Worm (Caenorhabditis elegans) whole organism, mixed stage, embryonic: ENCODE results near the gene Y41E3.8.
"Not testable (repeated sequence)": the region's sequence is repeated elsewhere in the genome, so short reads cannot be mapped to it uniquely, and the experiment has no call there.

Experiments
- M03D4.4 ChIP-seq: sonication (generic microtip); optimal IDR thresholded peaks from 2 replicates; lab custom pipeline; 2017; ENCODE audit warnings: mild to moderate bottlenecking, missing genetic modification characterization, missing compliant biosample characterization
- bed-3 ChIP-seq: fragments of 200-800 bp; sonication (Bioruptor generic); optimal IDR thresholded peaks from 3 replicates; lab custom pipeline; 2018; ENCODE audit warnings: mild to moderate bottlenecking, missing genetic modification characterization, moderate library complexity, missing compliant biosample characterization
- blmp-1 ChIP-seq: fragments of 150-350 bp; optimal IDR thresholded peaks from 2 replicates; lab custom pipeline; 2014; ENCODE audit warnings: missing biosample characterization, missing genetic modification characterization
- ceh-39 ChIP-seq: fragments of 150-350 bp; optimal IDR thresholded peaks from 2 replicates; lab custom pipeline; 2014; ENCODE audit warnings: missing biosample characterization, missing genetic modification characterization
- ceh-43 ChIP-seq: fragments of 200-800 bp; sonication (Bioruptor generic); optimal IDR thresholded peaks from 2 replicates; lab custom pipeline; 2018; ENCODE audit warnings: mild to moderate bottlenecking, missing genetic modification characterization, moderate library complexity, missing compliant biosample characterization
- ceh-83 ChIP-seq: fragments of 200-800 bp; sonication (Bioruptor generic); optimal IDR thresholded peaks from 2 replicates; lab custom pipeline; 2018; ENCODE audit warnings: mild to moderate bottlenecking, missing genetic modification characterization, missing compliant biosample characterization
- ces-1 ChIP-seq: fragments of 150-350 bp; optimal IDR thresholded peaks from 2 replicates; lab custom pipeline; 2014; ENCODE audit warnings: missing biosample characterization, missing genetic modification reagents, missing genetic modification characterization
- cnd-1 ChIP-seq: fragments of 200-800 bp; sonication (Bioruptor generic); optimal IDR thresholded peaks from 2 replicates; lab custom pipeline; 2018; ENCODE audit warnings: mild to moderate bottlenecking, missing genetic modification characterization, missing compliant biosample characterization
- drap-1 ChIP-seq: fragments of 200-800 bp; sonication (Bioruptor generic); optimal IDR thresholded peaks from 3 replicates; lab custom pipeline; 2018; ENCODE audit warnings: mild to moderate bottlenecking, missing genetic modification characterization, missing compliant biosample characterization
- elt-1 ChIP-seq: sonication (generic microtip); optimal IDR thresholded peaks from 2 replicates; lab custom pipeline; 2017; ENCODE audit warnings: missing genetic modification characterization, mild to moderate bottlenecking, missing compliant biosample characterization, antibody characterized with exemption, moderate library complexity, borderline replicate concordance; ENCODE audit not compliant: insufficient read depth
- elt-3 ChIP-seq: fragments of 150-350 bp; optimal IDR thresholded peaks from 2 replicates; lab custom pipeline; 2014; ENCODE audit warnings: missing biosample characterization, missing genetic modification characterization
- flh-1 ChIP-seq: fragments of 200-800 bp; sonication (Bioruptor generic); optimal IDR thresholded peaks from 2 replicates; lab custom pipeline; 2018; ENCODE audit warnings: mild to moderate bottlenecking, missing genetic modification characterization, moderate library complexity, missing compliant biosample characterization
- ham-2 ChIP-seq: fragments of 200-800 bp; sonication (Bioruptor generic); optimal IDR thresholded peaks from 2 replicates; lab custom pipeline; 2018; ENCODE audit warnings: mild to moderate bottlenecking, missing genetic modification characterization, missing compliant biosample characterization
- hlh-1 ChIP-seq: fragments of 150-350 bp; optimal IDR thresholded peaks from 2 replicates; lab custom pipeline; 2014; ENCODE audit warnings: missing biosample characterization, missing genetic modification reagents, missing genetic modification characterization
- lin-32 ChIP-seq: fragments of 200-800 bp; sonication (Bioruptor generic); optimal IDR thresholded peaks from 2 replicates; lab custom pipeline; 2018; ENCODE audit warnings: mild to moderate bottlenecking, missing genetic modification characterization, missing compliant biosample characterization
- mab-5 ChIP-seq: fragments of 150-350 bp; optimal IDR thresholded peaks from 2 replicates; lab custom pipeline; 2014; ENCODE audit warnings: missing biosample characterization, missing genetic modification characterization
- mep-1 ChIP-seq: fragments of 150-350 bp; optimal IDR thresholded peaks from 2 replicates; lab custom pipeline; 2017; ENCODE audit warnings: missing biosample characterization, missing genetic modification reagents, missing genetic modification characterization, inconsistent platforms
- nhr-2 ChIP-seq: fragments of 150-350 bp; optimal IDR thresholded peaks from 2 replicates; lab custom pipeline; 2014; ENCODE audit warnings: missing biosample characterization, missing genetic modification characterization
- nhr-237 ChIP-seq: fragments of 150-350 bp; optimal IDR thresholded peaks from 2 replicates; lab custom pipeline; 2014; ENCODE audit warnings: missing biosample characterization, missing genetic modification characterization
- nhr-28 ChIP-seq: fragments of 150-350 bp; optimal IDR thresholded peaks from 2 replicates; lab custom pipeline; 2014; ENCODE audit warnings: missing biosample characterization, missing genetic modification characterization
- sem-2 ChIP-seq: fragments of 200-800 bp; sonication (Bioruptor generic); optimal IDR thresholded peaks from 2 replicates; lab custom pipeline; 2018; ENCODE audit warnings: mild to moderate bottlenecking, missing genetic modification characterization, missing compliant biosample characterization
- snpc-4 ChIP-seq: fragments of 150-350 bp; optimal IDR thresholded peaks from 2 replicates; lab custom pipeline; 2014; ENCODE audit warnings: missing biosample characterization, missing genetic modification characterization
- sptf-1 ChIP-seq: sonication (generic microtip); optimal IDR thresholded peaks from 2 replicates; lab custom pipeline; 2017; ENCODE audit warnings: mild to moderate bottlenecking, missing genetic modification characterization, moderate library complexity, missing compliant biosample characterization
- unc-62 ChIP-seq: fragments of 150-350 bp; optimal IDR thresholded peaks from 2 replicates; lab custom pipeline; 2014; ENCODE audit warnings: missing biosample characterization, missing genetic modification reagents, missing genetic modification characterization
- ztf-11 ChIP-seq: fragments of 150-350 bp; optimal IDR thresholded peaks from 2 replicates; lab custom pipeline; 2014; ENCODE audit warnings: missing biosample characterization, missing genetic modification characterization

Gene Y41E3.8

ce11 chrIV:15006494-15006893 lies 22.3 kb downstream of the Y41E3.8 start, which contains the start of gene Y41E3.6:
Gene Y41E3.6 (plus strand): TSS chrIV:15006794.
- not testable (repeated sequence) for TF ChIP-seq cnd-1 (tag; lab: Kevin White, UChicago); ham-2 (GFP tag; lab: Kevin White, UChicago); ceh-39 (tag; lab: Kevin White, UChicago)

ce11 chrIV:14986684-14987083 lies 42.1 kb downstream of the Y41E3.8 start, which contains the start of gene dpy-4:
Gene dpy-4 (minus strand): TSS chrIV:14986784.
- TF ChIP-seq elt-3 (tag; lab: Kevin White, UChicago) (no peak), nhr-2 (tag; lab: Kevin White, UChicago) (no peak), ztf-11 (tag; lab: Kevin White, UChicago) (no peak), ces-1 (GFP tag; lab: Kevin White, UChicago) (no peak), mab-5 (tag; lab: Kevin White, UChicago) (no peak)

ce11 chrIV:14985859-14986258 lies 42.9 kb downstream of the Y41E3.8 start:
- TF ChIP-seq hlh-1 (tag; lab: Kevin White, UChicago) (no peak), sptf-1 (tag; lab: Kevin White, UChicago) (no peak)

ce11 chrIV:14985019-14985418 lies 43.8 kb downstream of the Y41E3.8 start:
- TF ChIP-seq elt-1 (no peak), hlh-1 (tag; lab: Kevin White, UChicago) (no peak), drap-1 (no peak), bed-3 (GFP tag; lab: Kevin White, UChicago) (no peak), blmp-1 (no peak), unc-62 (no peak), ham-2 (GFP tag; lab: Kevin White, UChicago) (no peak), lin-32 (GFP tag; lab: Kevin White, UChicago) (no peak), M03D4.4 (tag; lab: Kevin White, UChicago) (no peak), flh-1 (GFP tag; lab: Kevin White, UChicago) (no peak), ces-1 (GFP tag; lab: Kevin White, UChicago) (no peak), sem-2 (GFP tag; lab: Kevin White, UChicago) (no peak)

- TF ChIP-seq lin-32 (GFP tag; lab: Kevin White, UChicago) (no peak), ceh-83 (GFP tag; lab: Kevin White, UChicago) (no peak), cnd-1 (tag; lab: Kevin White, UChicago) (no peak), nhr-28 (tag; lab: Kevin White, UChicago) (no peak), snpc-4 (tag; lab: Kevin White, UChicago) (no peak), ham-2 (GFP tag; lab: Kevin White, UChicago) (no peak), ztf-11 (tag; lab: Kevin White, UChicago) (no peak), unc-62 (no peak), mep-1 (tag; lab: Kevin White, UChicago) (no peak), M03D4.4 (tag; lab: Kevin White, UChicago) (no peak), nhr-237 (no peak), nhr-2 (tag; lab: Kevin White, UChicago) (no peak), ceh-43 (no peak)
Measured at ce11 chrIV:14981311-14981710, 47.5 kb downstream of the Y41E3.8 start, which contains the start of gene atln-2. Gene atln-2 (plus strand): TSS chrIV:14981611.
